Fruit fly (Drosophila melanogaster) whole organism, prepupa: ENCODE results near the gene Nasp.

Experiments used
- CG10631 ChIP-seq: fragments of 200-800 bp; sonication (Bioruptor generic); optimal IDR thresholded peaks from 2 replicates; lab custom pipeline; 2016; ENCODE audit warnings: missing biosample characterization, missing genetic modification characterization
- CG10669 ChIP-seq: fragments of 200-800 bp; sonication (Bioruptor generic); optimal IDR thresholded peaks from 3 replicates; lab custom pipeline; 2018; ENCODE audit warnings: missing biosample characterization, mild to moderate bottlenecking, missing genetic modification characterization, moderate library complexity
- CG11762 ChIP-seq: fragments of 200-800 bp; sonication (Bioruptor generic); optimal IDR thresholded peaks from 3 replicates; lab custom pipeline; 2016; ENCODE audit warnings: missing biosample characterization, missing genetic modification characterization; ENCODE audit not compliant: insufficient read depth
- CG11902 ChIP-seq: fragments of 200-800 bp; sonication (Bioruptor generic); optimal IDR thresholded peaks from 3 replicates; lab custom pipeline; 2016; ENCODE audit warnings: missing biosample characterization, missing genetic modification characterization
- CG15336 ChIP-seq: fragments of 200-800 bp; sonication (Bioruptor generic); IDR thresholded peaks from 2 replicates; pipeline ENCODE4 v1.3.6; 2022; ENCODE audit warnings: missing biosample characterization, missing genetic modification characterization
- CG1621 ChIP-seq: fragments of 200-800 bp; sonication (Bioruptor generic); optimal IDR thresholded peaks from 3 replicates; lab custom pipeline; 2018; ENCODE audit warnings: missing biosample characterization, mild to moderate bottlenecking, missing genetic modification characterization
- CG16779 ChIP-seq: fragments of 200-800 bp; sonication (Bioruptor generic); optimal IDR thresholded peaks from 3 replicates; lab custom pipeline; 2017; ENCODE audit warnings: missing biosample characterization, mild to moderate bottlenecking, missing genetic modification characterization
- CG32006 ChIP-seq: fragments of 200-800 bp; sonication (Bioruptor generic); optimal IDR thresholded peaks from 3 replicates; lab custom pipeline; 2017; ENCODE audit warnings: missing biosample characterization, mild to moderate bottlenecking, missing genetic modification characterization
- CG34406 ChIP-seq: fragments of 200-800 bp; sonication (Bioruptor generic); optimal IDR thresholded peaks from 3 replicates; lab custom pipeline; 2016; ENCODE audit warnings: missing biosample characterization, missing genetic modification characterization
- CG3919 ChIP-seq: fragments of 200-800 bp; sonication (Bioruptor generic); optimal IDR thresholded peaks from 3 replicates; lab custom pipeline; 2016; ENCODE audit warnings: missing biosample characterization, missing genetic modification characterization
- CG4318 ChIP-seq: fragments of 200-800 bp; sonication (Bioruptor generic); optimal IDR thresholded peaks from 3 replicates; lab custom pipeline; 2017; ENCODE audit warnings: missing biosample characterization, mild to moderate bottlenecking, missing genetic modification characterization
- CG6163 ChIP-seq: fragments of 200-800 bp; sonication (Bioruptor generic); IDR thresholded peaks from 3 replicates; pipeline ENCODE4 v1.3.6; 2022; ENCODE audit warnings: missing biosample characterization, missing genetic modification characterization
- CG6276 ChIP-seq: fragments of 200-800 bp; sonication (Bioruptor generic); optimal IDR thresholded peaks from 2 replicates; lab custom pipeline; 2017; ENCODE audit warnings: missing biosample characterization, mild to moderate bottlenecking, missing genetic modification characterization
- CG6792 ChIP-seq: fragments of 200-800 bp; sonication (Bioruptor generic); optimal IDR thresholded peaks from 3 replicates; lab custom pipeline; 2016; ENCODE audit warnings: missing biosample characterization, missing genetic modification characterization
- CG6808 ChIP-seq: fragments of 200-800 bp; sonication (Bioruptor generic); optimal IDR thresholded peaks from 3 replicates; lab custom pipeline; 2017; ENCODE audit warnings: missing biosample characterization, missing genetic modification characterization, mild to moderate bottlenecking, moderate library complexity, missing genetic modification reagents
- CG6854 ChIP-seq: fragments of 200-800 bp; sonication (Bioruptor generic); optimal IDR thresholded peaks from 2 replicates; lab custom pipeline; 2017; ENCODE audit warnings: missing biosample characterization, mild to moderate bottlenecking, missing genetic modification characterization
- CG7368 ChIP-seq: fragments of 200-800 bp; sonication (Bioruptor generic); optimal IDR thresholded peaks from 3 replicates; lab custom pipeline; 2016; ENCODE audit warnings: missing biosample characterization, missing genetic modification characterization
- CG8119 ChIP-seq: fragments of 200-800 bp; sonication (Bioruptor generic); IDR thresholded peaks from 3 replicates; pipeline ENCODE4 v1.3.6; 2022; ENCODE audit warnings: missing biosample characterization, missing genetic modification characterization
- CG8319 ChIP-seq: fragments of 200-800 bp; sonication (Bioruptor generic); optimal IDR thresholded peaks from 3 replicates; lab custom pipeline; 2016; ENCODE audit warnings: missing biosample characterization, missing genetic modification characterization
- CG9139 ChIP-seq: fragments of 200-800 bp; sonication (Bioruptor generic); optimal IDR thresholded peaks from 3 replicates; lab custom pipeline; 2017; ENCODE audit warnings: missing biosample characterization, mild to moderate bottlenecking, missing genetic modification characterization
- Eip75B ChIP-seq: fragments of 200-800 bp; sonication (Bioruptor generic); optimal IDR thresholded peaks from 3 replicates; lab custom pipeline; 2016; ENCODE audit warnings: missing biosample characterization, missing genetic modification characterization
- Eip78C ChIP-seq: fragments of 200-800 bp; sonication (Bioruptor generic); peaks from one replicate; lab custom pipeline; 2016; ENCODE audit warnings: missing biosample characterization, missing genetic modification characterization
- Eip93F ChIP-seq: fragments of 200-800 bp; sonication (Bioruptor generic); optimal IDR thresholded peaks from 2 replicates; lab custom pipeline; 2016; ENCODE audit warnings: missing biosample characterization, mild to moderate bottlenecking, missing genetic modification characterization
- Ets21C ChIP-seq: fragments of 200-800 bp; sonication (Bioruptor generic); optimal IDR thresholded peaks from 3 replicates; lab custom pipeline; 2016; ENCODE audit warnings: missing biosample characterization, missing genetic modification characterization
- Ets96B ChIP-seq: fragments of 200-800 bp; optimal IDR thresholded peaks from 2 replicates; lab custom pipeline; 2019; ENCODE audit warnings: missing biosample characterization, mild to moderate bottlenecking, missing genetic modification characterization, moderate library complexity
- Gug ChIP-seq: fragments of 200-800 bp; sonication (Bioruptor generic); IDR thresholded peaks from 2 replicates; pipeline ENCODE4 v1.3.6; 2022; ENCODE audit warnings: missing biosample characterization, missing genetic modification characterization
- Hr38 ChIP-seq: sonication (Bioruptor generic); optimal IDR thresholded peaks from 2 replicates; lab custom pipeline; 2016; ENCODE audit warnings: missing biosample characterization, missing genetic modification characterization
- Lpt ChIP-seq: fragments of 200-800 bp; sonication (Bioruptor generic); optimal IDR thresholded peaks from 3 replicates; lab custom pipeline; 2016; ENCODE audit warnings: missing biosample characterization, missing genetic modification characterization
- Met ChIP-seq: fragments of 200-800 bp; sonication (Bioruptor generic); optimal IDR thresholded peaks from 3 replicates; lab custom pipeline; 2016; ENCODE audit warnings: missing biosample characterization, missing genetic modification characterization
- OdsH ChIP-seq: fragments of 200-800 bp; sonication (Bioruptor generic); optimal IDR thresholded peaks from 3 replicates; lab custom pipeline; 2016; ENCODE audit warnings: missing biosample characterization, missing genetic modification characterization
- Smox ChIP-seq: fragments of 200-800 bp; sonication (Bioruptor generic); optimal IDR thresholded peaks from 3 replicates; lab custom pipeline; 2016; ENCODE audit warnings: missing biosample characterization, missing genetic modification characterization
- Sox102F ChIP-seq: fragments of 200-800 bp; sonication (Bioruptor generic); optimal IDR thresholded peaks from 2 replicates; lab custom pipeline; 2016; ENCODE audit warnings: missing biosample characterization, mild to moderate bottlenecking, missing genetic modification characterization
- Sox14 ChIP-seq: fragments of 200-800 bp; sonication (Bioruptor generic); optimal IDR thresholded peaks from 3 replicates; lab custom pipeline; 2016; ENCODE audit warnings: missing biosample characterization, missing genetic modification characterization
- Sox15 ChIP-seq: fragments of 200-800 bp; sonication (Bioruptor generic); optimal IDR thresholded peaks from 3 replicates; lab custom pipeline; 2016; ENCODE audit warnings: missing biosample characterization, missing genetic modification characterization
- acj6 ChIP-seq: fragments of 200-800 bp; sonication (Bioruptor generic); optimal IDR thresholded peaks from 3 replicates; lab custom pipeline; 2016; ENCODE audit warnings: missing biosample characterization, missing genetic modification characterization
- cyc ChIP-seq: fragments of 200-800 bp; sonication (Bioruptor generic); optimal IDR thresholded peaks from 3 replicates; lab custom pipeline; 2016; ENCODE audit warnings: missing biosample characterization, missing genetic modification characterization
- dac ChIP-seq: fragments of 200-800 bp; sonication (Bioruptor generic); optimal IDR thresholded peaks from 2 replicates; lab custom pipeline; 2017; ENCODE audit warnings: missing biosample characterization, mild to moderate bottlenecking, missing genetic modification characterization
- dsx ChIP-seq: fragments of 200-800 bp; optimal IDR thresholded peaks from 3 replicates; lab custom pipeline; 2019; ENCODE audit warnings: missing biosample characterization, mild to moderate bottlenecking, missing genetic modification characterization, moderate library complexity; ENCODE audit not compliant: poor library complexity, severe bottlenecking
- eg ChIP-seq: fragments of 200-800 bp; sonication (Bioruptor generic); IDR thresholded peaks from 3 replicates; pipeline ENCODE4 v1.3.6; 2022; ENCODE audit warnings: missing biosample characterization, missing genetic modification characterization
- fd85E ChIP-seq: fragments of 200-800 bp; sonication (Bioruptor generic); optimal IDR thresholded peaks from 3 replicates; lab custom pipeline; 2016; ENCODE audit warnings: missing biosample characterization, missing genetic modification characterization
- fkh ChIP-seq: fragments of 200-800 bp; sonication (Bioruptor generic); optimal IDR thresholded peaks from 3 replicates; lab custom pipeline; 2017; ENCODE audit warnings: missing biosample characterization, mild to moderate bottlenecking, missing genetic modification characterization, moderate library complexity
- lz ChIP-seq: fragments of 200-800 bp; sonication (Bioruptor generic); optimal IDR thresholded peaks from 3 replicates; lab custom pipeline; 2016; ENCODE audit warnings: missing biosample characterization, missing genetic modification characterization
- pdm3 ChIP-seq: fragments of 200-800 bp; sonication (Bioruptor generic); optimal IDR thresholded peaks from 3 replicates; lab custom pipeline; 2016; ENCODE audit warnings: missing biosample characterization, missing genetic modification characterization
- ss ChIP-seq, 2 experiments: fragments of 200-800 bp; sonication (Bioruptor generic); optimal IDR thresholded peaks; 2 replicates in 1 of 2; 3 replicates in 1 of 2; lab custom pipeline; 2017 to 2018; ENCODE audit warnings: mild to moderate bottlenecking in 2 of 2, missing biosample characterization in 2 of 2, missing genetic modification characterization in 2 of 2, moderate library complexity in 1 of 2
- svp ChIP-seq: fragments of 200-800 bp; sonication (Bioruptor generic); peaks from one replicate; lab custom pipeline; 2016; ENCODE audit warnings: missing biosample characterization, missing genetic modification characterization
- topi ChIP-seq: fragments of 200-800 bp; sonication (Bioruptor generic); optimal IDR thresholded peaks from 3 replicates; lab custom pipeline; 2016; ENCODE audit warnings: missing biosample characterization, missing genetic modification characterization
- vri ChIP-seq: fragments of 200-800 bp; sonication (Bioruptor generic); optimal IDR thresholded peaks from 3 replicates; lab custom pipeline; 2016; ENCODE audit warnings: missing biosample characterization, mild to moderate bottlenecking, missing genetic modification characterization

Gene Nasp

dm6 chr3R:8746354-8746753 lies 1.2 kb upstream of the Nasp start (continued):
- TF ChIP-seq CG6276 (GFP tag; lab: Kevin White, UChicago) (peak; percentile 79), vri (peak; percentile 64), CG6854 (peak; percentile 33), svp (peak; percentile 93), eg (GFP tag; lab: Robert Waterston, UW) (peak; percentile 88), CG1621 (tag; lab: Kevin White, UChicago) (peak; percentile 59), Smox (GFP tag; lab: Kevin White, UChicago) (peak; percentile 86), CG11762 (GFP tag; lab: Kevin White, UChicago) (peak; percentile 71), CG16779 (peak; percentile 24), CG3919 (peak; percentile 86), Sox102F (GFP tag; lab: Kevin White, UChicago) (peak; percentile 81), cyc (peak; percentile 79), CG6792 (GFP tag; lab: Kevin White, UChicago) (peak; percentile 79), CG6808 (GFP tag; lab: Kevin White, UChicago) (peak; percentile 69), Sox14 (peak; percentile 62), CG11902 (GFP tag; lab: Kevin White, UChicago) (peak; percentile 64), fkh (no peak), Eip75B (GFP tag; lab: Kevin White, UChicago) (peak; percentile 82), Eip93F (GFP tag; lab: Kevin White, UChicago) (no peak), pdm3 (GFP tag; lab: Kevin White, UChicago) (peak; percentile 83), CG8119 (GFP tag; lab: Robert Waterston, UW) (peak; percentile 85), CG10631 (peak; percentile 77), CG4318 (GFP tag; lab: Kevin White, UChicago) (peak; percentile 58), Ets96B (tag; lab: Kevin White, UChicago) (peak; percentile 82), Hr38 (GFP tag; lab: Kevin White, UChicago) (no peak), Eip78C (peak; percentile 96), dac (peak; percentile 61), OdsH (GFP tag; lab: Kevin White, UChicago) (peak; percentile 84), CG9139 (peak; percentile 56), CG6163 (GFP tag; lab: Robert Waterston, UW) (peak; percentile 85), fd85E (GFP tag; lab: Kevin White, UChicago) (peak; percentile 51), Ets21C (GFP tag; lab: Kevin White, UChicago) (peak; percentile 46), Lpt (GFP tag; lab: Kevin White, UChicago) (peak; percentile 39)

dm6 chr3R:8747871-8748775 lies 525 bp downstream of the Nasp start:
- peak; percentile 72 for TF ChIP-seq CG10631
- peak; percentile 88 for TF ChIP-seq CG15336
- TF ChIP-seq dsx (GFP tag; lab: Kevin White, UChicago) = peak; percentile 72
- peak; percentile 96 for TF ChIP-seq Eip78C
- peak; percentile 86 for TF ChIP-seq eg (GFP tag; lab: Robert Waterston, UW)
- peak; percentile 85 for TF ChIP-seq acj6 (GFP tag; lab: Kevin White, UChicago)
- peak; percentile 57 for TF ChIP-seq CG10669 (GFP tag; lab: Kevin White, UChicago)
- TF ChIP-seq CG8319 = peak; percentile 71
- TF ChIP-seq CG3919 = peak; percentile 75
- TF ChIP-seq fkh = no peak
- TF ChIP-seq ss (GFP tag; optimal IDR thresholded peaks at IDR 0.05; lab: Kevin White, UChicago) = peak; percentile 49 to 76
- peak; percentile 50 for TF ChIP-seq Gug (GFP tag; lab: Robert Waterston, UW)
- peak; percentile 84 for TF ChIP-seq lz
- TF ChIP-seq pdm3 (GFP tag; lab: Kevin White, UChicago) = peak; percentile 85
- TF ChIP-seq Met = peak; percentile 87
- TF ChIP-seq CG34406 (GFP tag; lab: Kevin White, UChicago) = peak; percentile 88
- peak; percentile 77 for TF ChIP-seq Eip75B (GFP tag; lab: Kevin White, UChicago)
- TF ChIP-seq CG9139 = peak; percentile 35
- TF ChIP-seq CG8119 (GFP tag; lab: Robert Waterston, UW) = peak; percentile 81
- peak; percentile 71 for TF ChIP-seq Sox15
- peak; percentile 77 for TF ChIP-seq cyc
- no peak for TF ChIP-seq fd85E (GFP tag; lab: Kevin White, UChicago)
- peak; percentile 69 for TF ChIP-seq Lpt (GFP tag; lab: Kevin White, UChicago)
- peak; percentile 69 for TF ChIP-seq CG7368 (GFP tag; lab: Kevin White, UChicago)
- peak; percentile 67 for TF ChIP-seq CG4318 (GFP tag; lab: Kevin White, UChicago)
- TF ChIP-seq topi (GFP tag; lab: Kevin White, UChicago) = peak; percentile 87
- TF ChIP-seq CG32006 (GFP tag; lab: Kevin White, UChicago) = peak; percentile 89
- peak; percentile 52 for TF ChIP-seq CG11902 (GFP tag; lab: Kevin White, UChicago)
- TF ChIP-seq Ets96B (tag; lab: Kevin White, UChicago) = peak; percentile 64
- TF ChIP-seq CG6808 (GFP tag; lab: Kevin White, UChicago) = peak; percentile 75
